Fruit fly (Drosophila melanogaster): ENCODE measurements around the gene Atg4a.

Atg4a gene

dm6 chr2L:1118880-1119809, 38.4 kb downstream of the Atg4a start (continued):
- peak; percentile 40; the same call in 1 of the 3 replicates for TF ChIP-seq otp (GFP tag; IDR thresholded peaks at IDR 0.05)
- TF ChIP-seq hkb (optimal IDR thresholded peaks at IDR 0.05) = no peak
- peak; percentile 80 for TF ChIP-seq hkb (GFP tag; IDR thresholded peaks at IDR 0.05)
- TF ChIP-seq CG18599 (GFP tag; optimal IDR thresholded peaks at IDR 0.05) = peak; percentile 86
- TF ChIP-seq CG10209 (GFP tag; optimal IDR thresholded peaks at IDR 0.05) = peak; percentile 72
- peak; percentile 67 for TF ChIP-seq Bgb (GFP tag; IDR thresholded peaks at IDR 0.05; ENCODE audit: partially characterized antibody)

dm6 chr2L:1120206-1120902, 39.6 kb downstream of the Atg4a start:
- TF ChIP-seq CG4404 (GFP tag; IDR thresholded peaks at IDR 0.05) (no peak), cwo (GFP tag; optimal IDR thresholded peaks at IDR 0.05) (peak; percentile 32), CG12104 (GFP tag; optimal IDR thresholded peaks at IDR 0.05) (no peak), Nf-YA (GFP tag; IDR thresholded peaks at IDR 0.05) (no peak), sd (tag; optimal IDR thresholded peaks at IDR 0.05) (peak; percentile 9), CG8290 (GFP tag; optimal IDR thresholded peaks at IDR 0.05) (no peak), CG8290 (tag; optimal IDR thresholded peaks at IDR 0.05) (no peak), gsb-n (tag; optimal IDR thresholded peaks at IDR 0.05) (no peak), CG14014 (GFP tag; IDR thresholded peaks at IDR 0.05) (no peak), ken (GFP tag; IDR thresholded peaks at IDR 0.05) (no peak), dpn (GFP tag; optimal IDR thresholded peaks at IDR 0.05) (no peak), Myb (GFP tag; optimal IDR thresholded peaks at IDR 0.05) (no peak), Rx (GFP tag; IDR thresholded peaks at IDR 0.05) (no peak), Camta (GFP tag; optimal IDR thresholded peaks at IDR 0.05) (no peak), CG5245 (GFP tag; optimal IDR thresholded peaks at IDR 0.05) (no peak), CG15696 (tag; optimal IDR thresholded peaks at IDR 0.05) (no peak), CoRest (tag; optimal IDR thresholded peaks at IDR 0.05) (no peak), CG17186 (GFP tag; optimal IDR thresholded peaks at IDR 0.05) (no peak), Opbp (GFP tag; IDR thresholded peaks at IDR 0.05; ENCODE audit: partially characterized antibody) (no peak), sug (tag; optimal IDR thresholded peaks at IDR 0.05) (peak; percentile 11), tap (tag; optimal IDR thresholded peaks at IDR 0.05) (no peak), GATAe (GFP tag; conservative IDR thresholded peaks at IDR 0.05) (peak; percentile 95), CG33213 (GFP tag; optimal IDR thresholded peaks at IDR 0.05) (no peak), twi (tag; optimal IDR thresholded peaks at IDR 0.05) (no peak), mirr (GFP tag; optimal IDR thresholded peaks at IDR 0.05) (peak; percentile 11), sima (GFP tag; optimal IDR thresholded peaks at IDR 0.05) (no peak), MTF-1 (GFP tag; optimal IDR thresholded peaks at IDR 0.05; ENCODE audit: borderline replicate concordance) (no peak), Sin3A (optimal IDR thresholded peaks at IDR 0.05) (no peak), CG17568 (GFP tag; optimal IDR thresholded peaks at IDR 0.05) (no peak), hth (optimal IDR thresholded peaks at IDR 0.05) (no peak), bcd (GFP tag; optimal IDR thresholded peaks at IDR 0.05) (no peak), ab (GFP tag; optimal IDR thresholded peaks at IDR 0.05) (no peak), org-1 (GFP tag; optimal IDR thresholded peaks at IDR 0.05) (no peak), CG14860 (GFP tag; IDR thresholded peaks at IDR 0.05; ENCODE audit: partially characterized antibody) (no peak), bowl (GFP tag; IDR thresholded peaks at IDR 0.05) (no peak), so (GFP tag; IDR thresholded peaks at IDR 0.05) (no peak), Aef1 (GFP tag; IDR thresholded peaks at IDR 0.05) (no peak), z (GFP tag; IDR thresholded peaks at IDR 0.05) (no peak), CrebB (tag; optimal IDR thresholded peaks at IDR 0.05) (no peak), CG6689 (GFP tag; IDR thresholded peaks at IDR 0.05) (no peak), CG31441 (GFP tag; IDR thresholded peaks at IDR 0.05) (no peak), CG7745 (tag; optimal IDR thresholded peaks at IDR 0.05) (no peak)

Data from whole organism, embryonic.